Worm (Caenorhabditis elegans) whole organism, L1 larva: ENCODE measurements around the gene Y70C5B.2.

ENCODE experiments used
- C04F5.9 ChIP-seq: sonication (generic microtip); optimal IDR thresholded peaks from 2 replicates; lab custom pipeline; 2016; ENCODE audit warnings: missing genetic modification characterization, missing compliant biosample characterization
- ceh-82 ChIP-seq, 3 experiments: fragments of 150-350 bp in 1 of 3; sonication (generic microtip) in 2 of 3; optimal IDR thresholded peaks; 2 replicates each; lab custom pipeline; 2014 to 2017; ENCODE audit warnings: missing biosample characterization in 3 of 3, missing genetic modification characterization in 3 of 3
- ces-1 ChIP-seq: fragments of 150-350 bp; optimal IDR thresholded peaks from 2 replicates; lab custom pipeline; 2014; ENCODE audit warnings: missing biosample characterization, missing genetic modification reagents, missing genetic modification characterization
- efl-1 ChIP-seq, 4 experiments: fragments of 150-350 bp; optimal IDR thresholded peaks in 3 of 4; peaks in 1 of 4; 1 replicate in 1 of 4; 2 replicates in 3 of 4; lab custom pipeline; 2014; ENCODE audit warnings: missing biosample characterization in 2 of 4, missing genetic modification characterization in 2 of 4, missing genetic modification reagents in 2 of 4
- jun-1 ChIP-seq: fragments of 150-350 bp; optimal IDR thresholded peaks from 2 replicates; lab custom pipeline; 2014; ENCODE audit warnings: missing biosample characterization, missing genetic modification reagents, missing genetic modification characterization
- lsy-2 ChIP-seq, 2 experiments: fragments of 150-350 bp; optimal IDR thresholded peaks; 2 replicates each; lab custom pipeline; 2014; ENCODE audit warnings: missing biosample characterization in 2 of 2, missing genetic modification characterization in 2 of 2
- ztf-11 ChIP-seq, 2 experiments: sonication (generic microtip); optimal IDR thresholded peaks; 2 replicates each; lab custom pipeline; 2016 to 2017; ENCODE audit warnings: missing genetic modification characterization in 2 of 2, missing biosample characterization in 1 of 2, missing compliant biosample characterization in 1 of 2

DNA sequence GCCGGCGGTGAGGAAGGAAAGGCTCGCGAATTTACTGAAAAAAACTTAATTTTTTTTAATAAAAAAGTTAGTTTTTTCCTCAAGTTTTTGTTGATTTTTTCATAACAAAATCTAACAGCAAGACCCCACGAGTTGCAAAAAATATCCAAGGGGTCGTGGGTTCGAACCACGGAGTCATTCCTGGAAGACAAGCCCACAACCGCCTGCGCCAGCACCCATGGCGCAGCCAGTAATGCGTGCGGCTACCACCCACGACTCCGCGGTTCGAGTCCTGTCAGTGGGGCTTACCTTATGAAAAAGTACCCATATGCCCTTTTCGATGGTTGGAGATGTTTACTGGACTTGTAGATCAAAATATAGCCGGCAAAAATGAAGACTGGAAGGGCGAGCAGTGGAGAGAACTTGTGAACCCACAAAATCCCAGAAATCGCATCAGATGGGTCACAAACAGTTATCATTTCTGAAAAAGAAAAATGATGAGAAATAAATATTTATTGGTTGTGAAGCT, 37.9 kb downstream of the Y70C5B.2 start, which contains the start of gene Y70C5A.2:
- no peak for TF ChIP-seq jun-1 (tag; lab: Kevin White, UChicago)
- no peak for TF ChIP-seq ztf-11 (tag; optimal IDR thresholded peaks at IDR 0.05; lab: Kevin White, UChicago)
- no peak for TF ChIP-seq C04F5.9 (tag; lab: Kevin White, UChicago)
- no peak for TF ChIP-seq ces-1
- no peak for TF ChIP-seq lsy-2 (tag; optimal IDR thresholded peaks at IDR 0.05; lab: Kevin White, UChicago)
- TF ChIP-seq ceh-82 (tag; optimal IDR thresholded peaks at IDR 0.05; lab: Kevin White, UChicago), result no peak
- TF ChIP-seq efl-1 (optimal IDR thresholded peaks at IDR 0.05; lab: Kevin White, UChicago), result no peak
- TF ChIP-seq efl-1 (GFP tag; optimal IDR thresholded peaks at IDR 0.05 in 1 of 2; lab: Kevin White, UChicago), result no peak
